Fruit fly (Drosophila melanogaster) whole organism, embryonic: Measurements from ENCODE around the gene sra.

Experiments
- CG1024 ChIP-seq: fragments of 200-800 bp; sonication (Bioruptor generic); IDR thresholded peaks from 2 replicates; pipeline ENCODE4 v1.3.6; 2022; ENCODE audit warnings: missing biosample characterization, missing genetic modification characterization
- CG10366 ChIP-seq: fragments of 200-800 bp; sonication (Bioruptor generic); IDR thresholded peaks from 2 replicates; pipeline ENCODE4 v1.3.6; 2022; ENCODE audit warnings: missing biosample characterization, missing genetic modification characterization
- CG10654 ChIP-seq: fragments of 200-800 bp; sonication (Bioruptor generic); optimal IDR thresholded peaks from 2 replicates; lab custom pipeline; 2016; ENCODE audit warnings: missing biosample characterization, missing genetic modification characterization
- CG11560 ChIP-seq: fragments of 200-800 bp; sonication (Bioruptor generic); IDR thresholded peaks from 3 replicates; pipeline ENCODE4 v1.3.6; 2022; ENCODE audit warnings: missing biosample characterization, missing genetic modification characterization
- CG14667 ChIP-seq: fragments of 200-800 bp; sonication (Bioruptor generic); IDR thresholded peaks from 2 replicates; pipeline ENCODE4 v1.3.6; 2022; ENCODE audit warnings: missing biosample characterization, missing genetic modification characterization
- CG14710 ChIP-seq: fragments of 200-800 bp; sonication (Bioruptor generic); optimal IDR thresholded peaks from 3 replicates; lab custom pipeline; 2019; ENCODE audit warnings: missing biosample characterization, mild to moderate bottlenecking, missing genetic modification characterization, moderate library complexity
- CG15011 ChIP-seq: fragments of 200-800 bp; sonication (Bioruptor generic); optimal IDR thresholded peaks from 3 replicates; lab custom pipeline; 2018; ENCODE audit warnings: missing biosample characterization, mild to moderate bottlenecking, missing genetic modification characterization
- CG16813 ChIP-seq: fragments of 200-800 bp; sonication (Bioruptor generic); IDR thresholded peaks from 3 replicates; pipeline ENCODE4 v1.3.6; 2022; ENCODE audit warnings: missing biosample characterization, missing genetic modification characterization; ENCODE audit not compliant: partially characterized antibody
- CG17361 ChIP-seq: fragments of 200-800 bp; sonication (Bioruptor generic); IDR thresholded peaks from 3 replicates; pipeline ENCODE4 v1.3.6; 2022; ENCODE audit warnings: missing biosample characterization, missing genetic modification characterization
- CG18262 ChIP-seq: fragments of 200-800 bp; optimal IDR thresholded peaks from 3 replicates; lab custom pipeline; 2019; ENCODE audit warnings: missing biosample characterization, mild to moderate bottlenecking, missing genetic modification characterization, moderate library complexity
- CG18599 ChIP-seq: fragments of 200-800 bp; sonication (Bioruptor generic); optimal IDR thresholded peaks from 3 replicates; lab custom pipeline; 2017; ENCODE audit warnings: missing biosample characterization, missing genetic modification characterization, mild to moderate bottlenecking, moderate library complexity, missing genetic modification reagents
- CG2120 ChIP-seq: fragments of 200-800 bp; sonication (Bioruptor generic); optimal IDR thresholded peaks from 3 replicates; lab custom pipeline; 2016; ENCODE audit warnings: missing biosample characterization, missing genetic modification characterization
- CG2199 ChIP-seq: fragments of 200-800 bp; sonication (Bioruptor generic); IDR thresholded peaks from 3 replicates; pipeline ENCODE4 v1.3.6; 2022; ENCODE audit warnings: missing biosample characterization, missing genetic modification characterization
- CG2678 ChIP-seq: fragments of 200-800 bp; sonication (Bioruptor generic); optimal IDR thresholded peaks from 3 replicates; lab custom pipeline; 2019; ENCODE audit warnings: missing biosample characterization, mild to moderate bottlenecking, missing genetic modification characterization, moderate library complexity
- CG2712 ChIP-seq: fragments of 200-800 bp; optimal IDR thresholded peaks from 3 replicates; lab custom pipeline; 2019; ENCODE audit warnings: missing biosample characterization, mild to moderate bottlenecking, missing genetic modification characterization, moderate library complexity
- CG3065 ChIP-seq: fragments of 200-800 bp; sonication (Bioruptor generic); optimal IDR thresholded peaks from 2 replicates; lab custom pipeline; 2016; ENCODE audit warnings: missing biosample characterization, missing genetic modification characterization
- CG32532 ChIP-seq: fragments of 200-800 bp; sonication (Bioruptor generic); IDR thresholded peaks from 2 replicates; pipeline ENCODE4 v1.3.6; 2022; ENCODE audit warnings: missing biosample characterization, missing genetic modification characterization
- CG3281 ChIP-seq: fragments of 200-800 bp; sonication (Bioruptor generic); optimal IDR thresholded peaks from 3 replicates; lab custom pipeline; 2017; ENCODE audit warnings: missing biosample characterization, mild to moderate bottlenecking, missing genetic modification characterization
- CG7556 ChIP-seq: fragments of 200-800 bp; sonication (Bioruptor generic); optimal IDR thresholded peaks from 2 replicates; lab custom pipeline; 2017; ENCODE audit warnings: missing biosample characterization, mild to moderate bottlenecking, missing genetic modification characterization
- CG8478 ChIP-seq: fragments of >200 bp; optimal IDR thresholded peaks from 2 replicates; lab custom pipeline; 2018
- CG9609 ChIP-seq: fragments of 200-800 bp; sonication (Bioruptor generic); optimal IDR thresholded peaks from 3 replicates; lab custom pipeline; 2016; ENCODE audit warnings: missing biosample characterization, missing genetic modification characterization
- CG9817 ChIP-seq: fragments of 200-800 bp; sonication (Bioruptor generic); optimal IDR thresholded peaks from 2 replicates; lab custom pipeline; 2018; ENCODE audit warnings: missing biosample characterization, mild to moderate bottlenecking, missing genetic modification characterization, moderate library complexity
- D19A ChIP-seq: fragments of 200-800 bp; optimal IDR thresholded peaks from 3 replicates; lab custom pipeline; 2019; ENCODE audit warnings: missing biosample characterization, mild to moderate bottlenecking, missing genetic modification characterization, moderate library complexity
- Deaf1 ChIP-seq: fragments of 200-800 bp; optimal IDR thresholded peaks from 3 replicates; lab custom pipeline; 2019; ENCODE audit warnings: missing biosample characterization, mild to moderate bottlenecking, missing genetic modification characterization, moderate library complexity
- Fer1 ChIP-seq: fragments of 200-800 bp; sonication (Bioruptor generic); optimal IDR thresholded peaks from 2 replicates; lab custom pipeline; 2017; ENCODE audit warnings: missing biosample characterization, mild to moderate bottlenecking, missing genetic modification characterization
- Fer3 ChIP-seq: fragments of 200-800 bp; sonication (Bioruptor generic); optimal IDR thresholded peaks from 2 replicates; lab custom pipeline; 2018; ENCODE audit warnings: missing biosample characterization, mild to moderate bottlenecking, missing genetic modification characterization, moderate library complexity
- Hr78 ChIP-seq, 2 experiments: fragments of 200-800 bp in 1 of 2; fragments of >200 bp in 1 of 2; sonication (Bioruptor generic) in 1 of 2; optimal IDR thresholded peaks; 2 replicates each; lab custom pipeline; 2017 to 2019; ENCODE audit warnings: missing biosample characterization in 2 of 2, missing genetic modification characterization in 2 of 2, mild to moderate bottlenecking in 1 of 2, moderate library complexity in 1 of 2
- Lim3 ChIP-seq: fragments of 200-800 bp; sonication (Bioruptor generic); IDR thresholded peaks from 2 replicates; pipeline ENCODE4 v1.3.6; 2022; ENCODE audit warnings: missing biosample characterization, missing genetic modification characterization
- NC2α ChIP-seq: fragments of 200-800 bp; sonication (Bioruptor generic); optimal IDR thresholded peaks from 2 replicates; lab custom pipeline; 2016; ENCODE audit warnings: missing biosample characterization, missing genetic modification characterization
- Ptx1 ChIP-seq: fragments of 200-800 bp; sonication (Bioruptor generic); IDR thresholded peaks from 2 replicates; pipeline ENCODE4 v1.3.6; 2022; ENCODE audit warnings: missing biosample characterization, missing genetic modification characterization
- Rx ChIP-seq: fragments of 200-800 bp; sonication (Bioruptor generic); IDR thresholded peaks from 2 replicates; pipeline ENCODE4 v1.3.6; 2022; ENCODE audit warnings: missing biosample characterization, missing genetic modification characterization
- al ChIP-seq: fragments of 200-800 bp; sonication (Bioruptor generic); IDR thresholded peaks from 2 replicates; pipeline ENCODE4 v1.3.6; 2022; ENCODE audit warnings: missing biosample characterization, missing genetic modification characterization
- bab2 ChIP-seq: fragments of 200-800 bp; sonication (Bioruptor generic); optimal IDR thresholded peaks from 2 replicates; lab custom pipeline; 2016; ENCODE audit warnings: missing biosample characterization, missing genetic modification characterization
- bcd ChIP-seq: fragments of 200-800 bp; sonication (Bioruptor generic); optimal IDR thresholded peaks from 2 replicates; lab custom pipeline; 2017; ENCODE audit warnings: missing biosample characterization, mild to moderate bottlenecking, missing genetic modification characterization
- btn ChIP-seq: fragments of 200-800 bp; sonication (Bioruptor generic); optimal IDR thresholded peaks from 2 replicates; lab custom pipeline; 2016; ENCODE audit warnings: missing biosample characterization, missing genetic modification characterization
- cwo ChIP-seq: fragments of 200-800 bp; sonication (Bioruptor generic); optimal IDR thresholded peaks from 3 replicates; lab custom pipeline; 2017; ENCODE audit warnings: missing biosample characterization, missing genetic modification characterization, mild to moderate bottlenecking, moderate library complexity, missing genetic modification reagents
- dmrt11E ChIP-seq: fragments of 200-800 bp; sonication (Bioruptor generic); optimal IDR thresholded peaks from 3 replicates; lab custom pipeline; 2018; ENCODE audit warnings: missing biosample characterization, mild to moderate bottlenecking, missing genetic modification characterization, moderate library complexity
- dmrt99B ChIP-seq: fragments of 200-800 bp; sonication (Bioruptor generic); optimal IDR thresholded peaks from 2 replicates; lab custom pipeline; 2018; ENCODE audit warnings: missing biosample characterization, mild to moderate bottlenecking, missing genetic modification characterization, moderate library complexity
- eyg ChIP-seq: fragments of 200-800 bp; sonication (Bioruptor generic); optimal IDR thresholded peaks from 3 replicates; lab custom pipeline; 2016; ENCODE audit warnings: missing biosample characterization, missing genetic modification characterization
- gsb-n ChIP-seq: fragments of 200-800 bp; sonication (Bioruptor generic); optimal IDR thresholded peaks from 3 replicates; lab custom pipeline; 2018; ENCODE audit warnings: missing biosample characterization, mild to moderate bottlenecking, missing genetic modification characterization
- gt ChIP-seq: fragments of 200-800 bp; sonication (Bioruptor generic); IDR thresholded peaks from 2 replicates; pipeline ENCODE4 v1.3.6; 2022; ENCODE audit warnings: missing biosample characterization, missing genetic modification characterization
- hbn ChIP-seq: fragments of 200-800 bp; sonication (Bioruptor generic); IDR thresholded peaks from 2 replicates; pipeline ENCODE4 v1.3.6; 2022; ENCODE audit warnings: missing biosample characterization, missing genetic modification characterization; ENCODE audit not compliant: partially characterized antibody
- knrl ChIP-seq: fragments of 200-800 bp; sonication (Bioruptor generic); IDR thresholded peaks from 3 replicates; pipeline ENCODE4 v1.3.6; 2022; ENCODE audit warnings: missing biosample characterization, missing genetic modification characterization; ENCODE audit not compliant: partially characterized antibody
- lab ChIP-seq: fragments of 200-800 bp; sonication (Bioruptor generic); optimal IDR thresholded peaks from 3 replicates; lab custom pipeline; 2017; ENCODE audit warnings: missing biosample characterization, missing genetic modification characterization, mild to moderate bottlenecking, moderate library complexity, missing genetic modification reagents
- nau ChIP-seq: fragments of 200-800 bp; sonication (Bioruptor generic); optimal IDR thresholded peaks from 3 replicates; lab custom pipeline; 2017; ENCODE audit warnings: missing biosample characterization, mild to moderate bottlenecking, missing genetic modification characterization, missing genetic modification reagents
- oc ChIP-seq: fragments of 200-800 bp; sonication (Bioruptor generic); optimal IDR thresholded peaks from 2 replicates; lab custom pipeline; 2018; ENCODE audit warnings: missing biosample characterization, mild to moderate bottlenecking, missing genetic modification characterization, moderate library complexity
- pan ChIP-seq, 4 experiments: fragments of >200 bp in 3 of 4; fragments of 200-800 bp in 1 of 4; sonication (Bioruptor generic) in 1 of 4; optimal IDR thresholded peaks in 3 of 4; IDR thresholded peaks in 1 of 4; 2 replicates each; pipeline versions ENCODE4 v1.3.6 to Lab custom; 2017 to 2022; ENCODE audit warnings: missing biosample characterization in 2 of 4, missing genetic modification characterization in 2 of 4, mixed read lengths in 1 of 4
- prd ChIP-seq, 3 experiments: fragments of >200 bp in 2 of 3; fragments of 200-800 bp in 1 of 3; sonication (Bioruptor generic) in 1 of 3; optimal IDR thresholded peaks in 2 of 3; IDR thresholded peaks in 1 of 3; 2 replicates in 2 of 3; 3 replicates in 1 of 3; pipeline versions ENCODE4 v1.3.6 to Lab custom; 2017 to 2022; ENCODE audit warnings: missing biosample characterization in 1 of 3, missing genetic modification characterization in 1 of 3
- seq ChIP-seq: fragments of 200-800 bp; sonication (Bioruptor generic); IDR thresholded peaks from 2 replicates; pipeline ENCODE4 v1.3.6; 2022; ENCODE audit warnings: missing biosample characterization, missing genetic modification characterization
- stwl ChIP-seq: fragments of 200-800 bp; sonication (Bioruptor generic); optimal IDR thresholded peaks from 3 replicates; lab custom pipeline; 2018; ENCODE audit warnings: missing biosample characterization, mild to moderate bottlenecking, missing genetic modification characterization, moderate library complexity

Gene sra

DNA sequence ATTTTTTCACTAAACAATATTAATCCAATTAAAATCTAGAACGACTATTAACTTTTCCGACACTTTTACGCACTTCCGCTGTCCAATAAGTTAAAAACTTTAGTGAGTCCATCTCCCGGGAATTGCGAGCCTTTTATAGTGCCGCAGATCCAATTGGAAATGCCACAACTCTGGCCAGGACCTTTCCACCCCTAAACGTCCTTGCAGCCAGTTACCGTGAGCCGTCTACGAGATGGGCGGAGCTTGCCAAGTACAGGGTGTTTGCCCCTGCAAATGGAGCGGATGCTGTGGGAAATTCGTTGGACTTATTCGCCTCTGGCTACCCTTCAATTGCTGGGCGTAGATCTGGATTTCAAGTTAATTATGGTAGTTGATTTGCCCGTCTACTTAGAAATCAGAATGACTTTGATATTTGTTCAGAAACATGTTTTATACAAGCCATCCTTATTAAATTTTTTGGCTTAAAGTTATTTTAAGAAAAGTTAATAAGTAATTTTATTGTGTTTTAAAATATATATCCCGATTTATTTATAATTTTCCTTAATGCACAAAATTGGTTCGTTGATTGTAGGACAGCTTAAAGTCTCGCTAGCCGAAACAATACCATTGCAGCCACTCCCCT, 35.4 kb upstream of the sra start, which contains the start of gene Fer2 (continued):
- peak; percentile 18 for TF ChIP-seq Deaf1
- peak; percentile 65 for TF ChIP-seq CG2678 (tag; lab: Kevin White, UChicago)
- TF ChIP-seq CG10654, result no peak
- peak; percentile 52 for TF ChIP-seq lab (GFP tag; lab: Kevin White, UChicago)
- TF ChIP-seq dmrt11E, result no peak
- peak; percentile 41 for TF ChIP-seq CG18262
- 0 out of 2 replicates have a peak, but pooled peaks have one; percentile 14 for TF ChIP-seq CG10366 (GFP tag; lab: Robert Waterston, UW)
- TF ChIP-seq cwo (GFP tag; lab: Kevin White, UChicago), result peak; percentile 17
- TF ChIP-seq CG18599 (GFP tag; lab: Kevin White, UChicago), result peak; percentile 49
- peak; percentile 62 for TF ChIP-seq seq (GFP tag; lab: Robert Waterston, UW)
- TF ChIP-seq CG2712, result peak; percentile 19
- peak; percentile 56; the same call in 2 of the 3 replicates for TF ChIP-seq CG17361
- no peak for TF ChIP-seq eyg (GFP tag; lab: Kevin White, UChicago)
- TF ChIP-seq NC2α (GFP tag; lab: Kevin White, UChicago), result no peak
- TF ChIP-seq CG14667 (GFP tag; lab: Robert Waterston, UW), result no peak
- no peak for TF ChIP-seq prd (optimal IDR thresholded peaks at IDR 0.05; lab: Kevin White, UChicago)
- TF ChIP-seq prd (GFP tag; IDR thresholded peaks at IDR 0.05; lab: Robert Waterston, UW), result 0 out of 3 replicates have a peak, but pooled peaks have one; percentile 23
- TF ChIP-seq CG8478 (lab: Kevin White, UChicago), result no peak
- no peak for TF ChIP-seq CG2120 (GFP tag; lab: Kevin White, UChicago)
- peak; percentile 29 for TF ChIP-seq bcd (GFP tag; lab: Kevin White, UChicago)
- TF ChIP-seq CG32532 (GFP tag; lab: Robert Waterston, UW), result no peak
- TF ChIP-seq bab2 (GFP tag; lab: Kevin White, UChicago), result no peak
- no peak for TF ChIP-seq CG9817 (tag; lab: Kevin White, UChicago)
- TF ChIP-seq CG2199 (GFP tag; lab: Robert Waterston, UW), result no peak
- no peak for TF ChIP-seq nau
- TF ChIP-seq dmrt99B (tag; lab: Kevin White, UChicago), result peak; percentile 29
- no peak for TF ChIP-seq CG3065 (GFP tag; lab: Kevin White, UChicago)
- peak; percentile 39 for TF ChIP-seq D19A (tag; lab: Kevin White, UChicago)
- no peak for TF ChIP-seq Lim3 (GFP tag; lab: Robert Waterston, UW)
- TF ChIP-seq al (GFP tag; lab: Robert Waterston, UW), result no peak
- TF ChIP-seq Rx (GFP tag; lab: Robert Waterston, UW), result no peak
- TF ChIP-seq btn (GFP tag; lab: Kevin White, UChicago), result no peak
- TF ChIP-seq pan (optimal IDR thresholded peaks at IDR 0.05; lab: Kevin White, UChicago), result no peak
- no peak for TF ChIP-seq pan (GFP tag; optimal IDR thresholded peaks at IDR 0.05 in 1 of 2, IDR thresholded peaks at IDR 0.05 in 1 of 2)
- TF ChIP-seq Ptx1, result peak; percentile 41; the same call in 1 of the 2 replicates
- TF ChIP-seq gt, result no peak
- peak; percentile 57 for TF ChIP-seq Fer1 (GFP tag; lab: Kevin White, UChicago)
- peak; percentile 16 for TF ChIP-seq CG14710
- TF ChIP-seq CG7556, result peak; percentile 1

DNA sequence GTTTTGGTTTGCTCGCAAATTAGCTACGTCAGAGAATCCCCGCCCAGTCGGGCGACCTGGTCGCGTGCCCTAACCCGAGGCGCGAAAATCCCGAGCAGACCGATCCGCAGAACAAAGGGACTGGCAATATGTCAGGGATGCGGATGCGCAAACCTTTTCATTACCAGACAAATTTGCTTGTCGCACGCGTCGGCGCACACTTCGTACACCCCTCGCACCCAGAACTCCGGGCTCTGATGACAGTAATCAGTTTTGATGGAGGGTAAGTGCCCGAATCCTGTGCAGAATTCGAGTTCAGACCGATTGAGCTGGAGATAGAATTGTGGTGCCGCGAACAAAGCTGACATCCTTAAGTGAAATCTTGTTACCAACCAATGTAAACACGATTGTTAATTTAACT, 34.4 kb upstream of the sra start:
- TF ChIP-seq CG11560 (tag; lab: Robert Waterston, UW), result no peak
- TF ChIP-seq gsb-n (tag; lab: Kevin White, UChicago), result peak; percentile 62
- TF ChIP-seq Hr78 (GFP tag; optimal IDR thresholded peaks at IDR 0.05; lab: Kevin White, UChicago), result no peak
- no peak for TF ChIP-seq prd (optimal IDR thresholded peaks at IDR 0.05; lab: Kevin White, UChicago)
- no peak for TF ChIP-seq prd (GFP tag; IDR thresholded peaks at IDR 0.05; lab: Robert Waterston, UW)
- TF ChIP-seq CG15011 (GFP tag; lab: Kevin White, UChicago), result no peak
- TF ChIP-seq CG16813 (GFP tag; lab: Robert Waterston, UW), result no peak
- peak; percentile 50 for TF ChIP-seq oc (tag; lab: Kevin White, UChicago)
- TF ChIP-seq knrl, result no peak
- TF ChIP-seq CG3281, result no peak
- no peak for TF ChIP-seq stwl (tag; lab: Kevin White, UChicago)
- TF ChIP-seq Fer3 (tag; lab: Kevin White, UChicago), result no peak
- TF ChIP-seq CG1024 (GFP tag; lab: Robert Waterston, UW), result no peak
- TF ChIP-seq CG9609 (GFP tag; lab: Kevin White, UChicago), result no peak
- TF ChIP-seq hbn (GFP tag; lab: Robert Waterston, UW), result no peak
